Fruit fly (Drosophila melanogaster): ENCODE data around the gene CG13458.

The CG13458 gene

DNA sequence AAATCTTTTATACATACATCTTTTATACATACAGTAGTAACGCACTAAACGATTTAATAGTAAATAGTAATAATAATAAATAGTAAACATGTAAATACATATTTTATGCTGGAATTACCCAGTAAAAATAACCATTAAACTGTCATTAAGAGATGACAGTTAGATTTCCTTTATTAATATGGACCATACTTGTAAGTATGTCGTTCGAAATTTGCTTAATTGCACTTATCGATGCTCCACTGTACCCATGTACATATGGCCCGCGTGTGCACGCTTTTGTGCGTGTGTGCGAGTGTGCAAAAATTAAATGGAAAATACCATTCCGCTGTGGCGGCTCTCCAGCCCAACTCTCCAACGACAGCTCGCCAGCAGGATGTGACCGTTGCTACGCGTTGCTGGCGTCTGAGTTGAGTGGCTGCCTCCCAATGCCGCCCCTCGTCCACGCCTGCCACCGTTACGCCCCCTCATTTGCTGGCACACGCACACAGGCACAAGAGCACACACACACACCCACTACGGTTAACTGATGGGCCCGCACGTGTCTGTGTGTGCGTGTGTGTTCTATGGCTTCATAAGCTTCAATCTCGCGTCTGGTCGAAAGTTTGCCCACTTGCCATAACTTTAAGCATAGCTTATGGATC, 10.6 kb upstream of the CG13458 start (continued):
- no peak for TF ChIP-seq Fer3 (tag; optimal IDR thresholded peaks at IDR 0.05)
- no peak for TF ChIP-seq CG18011 (GFP tag; optimal IDR thresholded peaks at IDR 0.05)
- TF ChIP-seq dan (GFP tag; IDR thresholded peaks at IDR 0.05), result no peak
- no peak for TF ChIP-seq CG2129 (GFP tag; IDR thresholded peaks at IDR 0.05; ENCODE audit: partially characterized antibody)
- no peak for TF ChIP-seq nerfin-1 (tag; optimal IDR thresholded peaks at IDR 0.05)
- TF ChIP-seq CG18764 (GFP tag; optimal IDR thresholded peaks at IDR 0.05), result no peak
- TF ChIP-seq fd64A (GFP tag; optimal IDR thresholded peaks at IDR 0.05), result no peak
- TF ChIP-seq CG2678 (tag; optimal IDR thresholded peaks at IDR 0.05), result peak; percentile 24
- no peak for TF ChIP-seq ato (GFP tag; IDR thresholded peaks at IDR 0.05; ENCODE audit: partially characterized antibody)
- TF ChIP-seq CG15011 (GFP tag; optimal IDR thresholded peaks at IDR 0.05), result no peak
- TF ChIP-seq chinmo (GFP tag; IDR thresholded peaks at IDR 0.05; ENCODE audit: partially characterized antibody), result 0 out of 4 replicates have a peak, but pooled peaks have one; percentile 45
- TF ChIP-seq CG13894 (tag; optimal IDR thresholded peaks at IDR 0.05), result no peak
- no peak for TF ChIP-seq CG6683 (GFP tag; optimal IDR thresholded peaks at IDR 0.05)
- no peak for TF ChIP-seq CG6854 (GFP tag; optimal IDR thresholded peaks at IDR 0.05)
- no peak for TF ChIP-seq Myb (GFP tag; optimal IDR thresholded peaks at IDR 0.05)
- no peak for TF ChIP-seq pan (optimal IDR thresholded peaks at IDR 0.05)
- TF ChIP-seq pan (GFP tag; optimal IDR thresholded peaks at IDR 0.05 in 1 of 2, IDR thresholded peaks at IDR 0.05 in 1 of 2), result peak in 1 of 2 experiments; percentile 37
- TF ChIP-seq tgo (GFP tag; IDR thresholded peaks at IDR 0.05), result 0 out of 3 replicates have a peak, but pooled peaks have one; percentile 26
- no peak for TF ChIP-seq CG18262 (tag; optimal IDR thresholded peaks at IDR 0.05)
- TF ChIP-seq CG10366 (GFP tag; IDR thresholded peaks at IDR 0.05), result no peak
- TF ChIP-seq HLHmδ (GFP tag; optimal IDR thresholded peaks at IDR 0.05), result peak; percentile 22
- TF ChIP-seq gem (tag; optimal IDR thresholded peaks at IDR 0.05), result peak; percentile 30
- no peak for TF ChIP-seq gt (GFP tag; IDR thresholded peaks at IDR 0.05)
- peak; percentile 61 for TF ChIP-seq crol (GFP tag; IDR thresholded peaks at IDR 0.05)
- TF ChIP-seq Meics (GFP tag; optimal IDR thresholded peaks at IDR 0.05), result no peak
- no peak for TF ChIP-seq NC2α (GFP tag; optimal IDR thresholded peaks at IDR 0.05)
- no peak for TF ChIP-seq yki (optimal IDR thresholded peaks at IDR 0.05)
- TF ChIP-seq CG12942 (GFP tag; optimal IDR thresholded peaks at IDR 0.05), result no peak
- peak; percentile 36; the same call in 1 of the 2 replicates for TF ChIP-seq Rfx (GFP tag; IDR thresholded peaks at IDR 0.05)
- no peak for TF ChIP-seq CG15514 (GFP tag; optimal IDR thresholded peaks at IDR 0.05)
- TF ChIP-seq Ravus (GFP tag; IDR thresholded peaks at IDR 0.05), result no peak
- TF ChIP-seq pum (GFP tag; optimal IDR thresholded peaks at IDR 0.05), result no peak
- TF ChIP-seq Eip74EF (GFP tag; optimal IDR thresholded peaks at IDR 0.05), result no peak
- TF ChIP-seq CG10267 (tag; optimal IDR thresholded peaks at IDR 0.05), result no peak
- TF ChIP-seq ara (GFP tag; IDR thresholded peaks at IDR 0.05), result no peak
- no peak for TF ChIP-seq gce (GFP tag; IDR thresholded peaks at IDR 0.05)
- TF ChIP-seq gro (GFP tag; optimal IDR thresholded peaks at IDR 0.05), result no peak
- TF ChIP-seq lab (GFP tag; optimal IDR thresholded peaks at IDR 0.05), result peak; percentile 11
- no peak for TF ChIP-seq CG12769 (tag; optimal IDR thresholded peaks at IDR 0.05)
- TF ChIP-seq CG7745 (tag; optimal IDR thresholded peaks at IDR 0.05), result no peak
- TF ChIP-seq TFAM (GFP tag; optimal IDR thresholded peaks at IDR 0.05), result no peak
- no peak for TF ChIP-seq CG17186 (GFP tag; optimal IDR thresholded peaks at IDR 0.05)
- TF ChIP-seq vfl (GFP tag; optimal IDR thresholded peaks at IDR 0.05), result no peak
- peak; percentile 36 for TF ChIP-seq CG18599 (GFP tag; optimal IDR thresholded peaks at IDR 0.05)
- no peak for TF ChIP-seq ATbp (GFP tag; optimal IDR thresholded peaks at IDR 0.05)
- no peak for TF ChIP-seq stc (GFP tag; IDR thresholded peaks at IDR 0.05)
- peak; percentile 44 for TF ChIP-seq CG8478 (optimal IDR thresholded peaks at IDR 0.05)
- no peak for TF ChIP-seq CG11398 (GFP tag; optimal IDR thresholded peaks at IDR 0.05)
- TF ChIP-seq abd-A (tag; optimal IDR thresholded peaks at IDR 0.05), result no peak

Measured in whole organism, embryonic.